Fruit fly (Drosophila melanogaster): Measurements from ENCODE around the gene Pli.

The Pli gene

DNA sequence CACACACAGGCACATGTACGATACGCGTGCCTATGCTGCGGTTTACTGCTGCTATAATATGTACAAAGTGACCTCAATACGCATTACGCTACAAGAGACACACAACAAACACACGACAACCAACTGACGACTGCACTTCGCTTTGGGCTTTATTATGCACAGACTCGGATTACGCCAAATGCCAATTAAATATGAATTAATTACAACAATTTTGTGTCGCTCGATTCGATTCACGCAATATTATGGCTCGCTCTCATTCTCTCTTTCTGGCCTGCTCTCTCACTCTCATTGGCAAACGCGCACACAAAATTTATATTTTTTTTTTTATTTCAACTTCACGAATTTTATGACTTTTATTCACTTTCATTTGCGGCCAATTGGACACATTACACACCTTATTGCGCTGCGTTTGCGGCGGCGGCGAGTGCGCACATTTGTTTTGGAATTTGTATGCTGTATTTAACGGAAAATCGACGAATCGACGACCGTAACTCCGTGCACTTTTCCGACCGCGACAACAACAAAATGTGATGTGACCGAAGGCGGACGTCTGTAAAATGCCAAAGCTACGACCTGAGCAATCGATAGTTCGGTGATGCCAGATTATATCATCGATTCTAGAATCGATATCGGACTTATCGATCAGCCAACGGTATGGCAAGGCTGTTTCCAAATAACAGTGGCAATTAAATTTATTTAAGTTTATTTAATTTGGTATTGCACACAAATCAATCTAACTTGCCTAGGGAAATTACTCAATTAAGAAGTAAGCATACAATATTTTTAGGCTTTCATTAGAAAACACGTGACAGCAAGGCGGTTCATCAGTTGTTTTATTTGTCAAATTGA lies 32.9 kb upstream of the Pli start, which contains the start of the genes sba and CG31141 (continued):
- TF ChIP-seq yki (optimal IDR thresholded peaks at IDR 0.05) (no peak), klu (GFP tag; IDR thresholded peaks at IDR 0.05) (no peak), CG8089 (GFP tag; optimal IDR thresholded peaks at IDR 0.05) (no peak), CG6272 (GFP tag; IDR thresholded peaks at IDR 0.05) (peak; percentile 25; the same call in 1 of the 2 replicates), Dll (GFP tag; IDR thresholded peaks at IDR 0.05; ENCODE audit: partially characterized antibody) (peak; percentile 79), ab (GFP tag; optimal IDR thresholded peaks at IDR 0.05) (no peak), Bdp1 (GFP tag; optimal IDR thresholded peaks at IDR 0.05) (no peak), Xbp1 (GFP tag; optimal IDR thresholded peaks at IDR 0.05) (peak; percentile 0), CG4360 (GFP tag; IDR thresholded peaks at IDR 0.05) (peak; percentile 96), TFAM (GFP tag; optimal IDR thresholded peaks at IDR 0.05) (peak; percentile 16), Hr39 (optimal IDR thresholded peaks at IDR 0.05) (no peak), CG1832 (GFP tag; optimal IDR thresholded peaks at IDR 0.05) (no peak), CG10462 (GFP tag; optimal IDR thresholded peaks at IDR 0.05) (peak; percentile 70), tio (GFP tag; optimal IDR thresholded peaks at IDR 0.05) (no peak), az2 (GFP tag; optimal IDR thresholded peaks at IDR 0.05) (no peak), Taf1 (GFP tag; IDR thresholded peaks at IDR 0.05) (no peak), run (tag; optimal IDR thresholded peaks at IDR 0.05) (no peak), hkb (optimal IDR thresholded peaks at IDR 0.05) (no peak), hkb (GFP tag; IDR thresholded peaks at IDR 0.05) (peak; percentile 50), cato (GFP tag; optimal IDR thresholded peaks at IDR 0.05; ENCODE audit: borderline replicate concordance) (no peak), CG5245 (GFP tag; optimal IDR thresholded peaks at IDR 0.05) (no peak), CG10366 (GFP tag; IDR thresholded peaks at IDR 0.05) (no peak), CG6813 (GFP tag; optimal IDR thresholded peaks at IDR 0.05) (no peak), trh (GFP tag; optimal IDR thresholded peaks at IDR 0.05) (no peak), Neu2 (GFP tag; optimal IDR thresholded peaks at IDR 0.05; ENCODE audit: borderline replicate concordance) (no peak), CG17912 (GFP tag; optimal IDR thresholded peaks at IDR 0.05) (peak; percentile 46), CG31441 (GFP tag; IDR thresholded peaks at IDR 0.05) (no peak), shn (GFP tag; optimal IDR thresholded peaks at IDR 0.05) (no peak), ATbp (GFP tag; optimal IDR thresholded peaks at IDR 0.05) (no peak), CG3995 (GFP tag; optimal IDR thresholded peaks at IDR 0.05) (peak; percentile 17), croc (GFP tag; conservative IDR thresholded peaks at IDR 0.05) (no peak), Aef1 (GFP tag; IDR thresholded peaks at IDR 0.05) (peak; percentile 69), pum (GFP tag; optimal IDR thresholded peaks at IDR 0.05) (no peak), CG4617 (GFP tag; optimal IDR thresholded peaks at IDR 0.05; ENCODE audit: borderline replicate concordance) (peak; percentile 58), D19A (tag; optimal IDR thresholded peaks at IDR 0.05) (no peak), br (optimal IDR thresholded peaks at IDR 0.05) (no peak), knrl (GFP tag; IDR thresholded peaks at IDR 0.05; ENCODE audit: partially characterized antibody) (peak; percentile 87), MBD-R2 (GFP tag; IDR thresholded peaks at IDR 0.05) (peak; percentile 57), CG31365 (tag; optimal IDR thresholded peaks at IDR 0.05) (no peak), Side (GFP tag; optimal IDR thresholded peaks at IDR 0.05) (no peak), org-1 (GFP tag; optimal IDR thresholded peaks at IDR 0.05) (no peak), Elba2 (GFP tag; optimal IDR thresholded peaks at IDR 0.05) (peak; percentile 93), Abd-B (GFP tag; optimal IDR thresholded peaks at IDR 0.05) (peak; percentile 26), Dip2 (GFP tag; IDR thresholded peaks at IDR 0.05) (no peak), HLHmδ (GFP tag; optimal IDR thresholded peaks at IDR 0.05) (peak; percentile 38), Mrtf (GFP tag; IDR thresholded peaks at IDR 0.05) (no peak), ro (GFP tag; IDR thresholded peaks at IDR 0.05) (no peak), Dad (GFP tag; optimal IDR thresholded peaks at IDR 0.05) (peak; percentile 24), CG7963 (GFP tag; IDR thresholded peaks at IDR 0.05; ENCODE audit: partially characterized antibody) (peak; percentile 81), salm (tag; optimal IDR thresholded peaks at IDR 0.05) (no peak), schlank (tag; optimal IDR thresholded peaks at IDR 0.05) (peak; percentile 2), danr (GFP tag; IDR thresholded peaks at IDR 0.05) (no peak)

Data from whole organism, embryonic.